Worm (Caenorhabditis elegans) whole organism, L4 larva: ENCODE measurements around the gene ttm-1.

ENCODE experiments used
- T26A8.4 ChIP-seq: fragments of 200-800 bp; sonication (Bioruptor generic); IDR thresholded peaks from 2 replicates; pipeline ENCODE4 v1.3.6; 2022; ENCODE audit warnings: missing genetic modification characterization, missing compliant biosample characterization
- ceh-82 ChIP-seq: sonication (generic microtip); optimal IDR thresholded peaks from 2 replicates; lab custom pipeline; 2017; ENCODE audit warnings: missing biosample characterization, missing genetic modification characterization
- fkh-10 ChIP-seq: fragments of 150-350 bp; optimal IDR thresholded peaks from 2 replicates; lab custom pipeline; 2014; ENCODE audit warnings: missing biosample characterization, missing genetic modification reagents, missing genetic modification characterization
- fos-1 ChIP-seq: fragments of 150-350 bp; optimal IDR thresholded peaks from 2 replicates; lab custom pipeline; 2014; ENCODE audit warnings: missing biosample characterization, missing genetic modification characterization
- hmg-1.1 ChIP-seq: fragments of 200-800 bp; sonication (Bioruptor generic); IDR thresholded peaks from 2 replicates; pipeline ENCODE4 v1.3.6; 2022; ENCODE audit warnings: missing genetic modification reagents, missing genetic modification characterization, missing compliant biosample characterization
- lin-13 ChIP-seq: fragments of 150-350 bp; optimal IDR thresholded peaks from 2 replicates; lab custom pipeline; 2014; ENCODE audit warnings: missing biosample characterization, missing genetic modification reagents, missing genetic modification characterization
- lin-39 ChIP-seq: fragments of 150-350 bp; optimal IDR thresholded peaks from 2 replicates; lab custom pipeline; 2014; ENCODE audit warnings: missing biosample characterization, missing genetic modification reagents, missing genetic modification characterization
- mdl-1 ChIP-seq, 2 experiments: fragments of 150-350 bp in 1 of 2; sonication (generic microtip) in 1 of 2; optimal IDR thresholded peaks; 2 replicates each; lab custom pipeline; 2014 to 2017; ENCODE audit warnings: missing biosample characterization in 2 of 2, missing genetic modification characterization in 2 of 2
- mdt-29 ChIP-seq: fragments of 200-800 bp; sonication (Bioruptor generic); IDR thresholded peaks from 2 replicates; pipeline ENCODE4 v1.3.6; 2022; ENCODE audit warnings: missing genetic modification reagents, missing genetic modification characterization, missing compliant biosample characterization
- nhr-28 ChIP-seq: fragments of 150-350 bp; optimal IDR thresholded peaks from 2 replicates; lab custom pipeline; 2014; ENCODE audit warnings: missing biosample characterization, missing genetic modification characterization
- nhr-6 ChIP-seq: fragments of 150-350 bp; optimal IDR thresholded peaks from 2 replicates; lab custom pipeline; 2014; ENCODE audit warnings: missing biosample characterization, missing genetic modification characterization
- unc-39 ChIP-seq: sonication (generic microtip); optimal IDR thresholded peaks from 2 replicates; lab custom pipeline; 2017; ENCODE audit warnings: missing biosample characterization, missing genetic modification characterization

DNA sequence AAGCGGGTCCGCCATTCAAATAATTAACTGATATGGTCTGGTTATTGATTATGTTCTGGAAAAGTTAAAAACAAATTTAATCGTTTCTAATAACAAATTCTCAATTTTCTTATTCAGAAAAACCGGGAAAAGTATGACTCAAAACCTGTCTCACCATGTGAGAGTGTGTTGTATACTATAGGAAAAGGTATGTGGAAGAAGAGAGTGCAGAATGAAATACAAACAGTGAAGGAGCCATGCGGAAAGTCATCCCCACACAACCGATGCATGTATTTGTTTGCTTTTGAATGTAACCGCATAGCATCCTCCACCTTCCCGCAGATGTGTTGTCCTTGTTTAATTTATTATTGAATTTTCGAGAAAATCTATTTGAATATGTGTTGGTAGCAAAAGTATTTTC, 33.7 kb upstream of the ttm-1 start, which contains the start of gene ZK1010.8:
- TF ChIP-seq nhr-6 (tag; lab: Kevin White, UChicago) (peak; percentile 55), unc-39 (tag; lab: Kevin White, UChicago) (no peak), mdl-1 (tag; optimal IDR thresholded peaks at IDR 0.05; lab: Kevin White, UChicago) (no peak), lin-13 (no peak), mdt-29 (no peak), T26A8.4 (no peak), fos-1 (tag; lab: Kevin White, UChicago) (no peak), hmg-1.1 (GFP tag; lab: Robert Waterston, UW) (no peak), lin-39 (tag; lab: Kevin White, UChicago) (no peak), ceh-82 (tag; lab: Kevin White, UChicago) (no peak), nhr-28 (no peak), fkh-10 (GFP tag; lab: Kevin White, UChicago) (no peak)
